Fruit fly (Drosophila melanogaster) whole organism, wandering third instar larva: ENCODE measurements around the gene CG10793.

Source experiments
- CG32264 ChIP-seq: fragments of 200-800 bp; sonication (Bioruptor generic); optimal IDR thresholded peaks from 2 replicates; lab custom pipeline; 2016; ENCODE audit warnings: missing biosample characterization, missing genetic modification characterization
- CG9705 ChIP-seq: fragments of 200-800 bp; sonication (Bioruptor generic); optimal IDR thresholded peaks from 2 replicates; lab custom pipeline; 2018; ENCODE audit warnings: missing biosample characterization, mild to moderate bottlenecking, missing genetic modification characterization
- CrebA ChIP-seq: fragments of 200-800 bp; sonication (Bioruptor generic); optimal IDR thresholded peaks from 2 replicates; lab custom pipeline; 2016; ENCODE audit warnings: missing biosample characterization, mild to moderate bottlenecking, missing genetic modification characterization, borderline replicate concordance
- Dfd ChIP-seq: fragments of >200 bp; optimal IDR thresholded peaks from 2 replicates; lab custom pipeline; 2017; ENCODE audit warnings: missing biosample characterization, missing genetic modification characterization
- Dif ChIP-seq: fragments of 200-275, 200-300 bp; sonication (Bioruptor generic); optimal IDR thresholded peaks from 2 replicates; lab custom pipeline; 2018; ENCODE audit warnings: missing biosample characterization, missing genetic modification characterization; ENCODE audit not compliant: partially characterized antibody
- GATAd ChIP-seq: sonication (Bioruptor generic); optimal IDR thresholded peaks from 2 replicates; lab custom pipeline; 2016; ENCODE audit warnings: missing biosample characterization, missing genetic modification characterization
- HLH106 ChIP-seq: fragments of 200-800 bp; optimal IDR thresholded peaks from 3 replicates; lab custom pipeline; 2019; ENCODE audit warnings: missing biosample characterization, mild to moderate bottlenecking, missing genetic modification characterization, moderate library complexity
- Hnf4 ChIP-seq: fragments of 200-800 bp; sonication (Bioruptor generic); optimal IDR thresholded peaks from 2 replicates; lab custom pipeline; 2016; ENCODE audit warnings: missing biosample characterization, mild to moderate bottlenecking, missing genetic modification characterization
- Hr78 ChIP-seq: fragments of >200 bp; optimal IDR thresholded peaks from 2 replicates; lab custom pipeline; 2017; ENCODE audit warnings: missing biosample characterization, missing genetic modification characterization
- Hr83 ChIP-seq: fragments of 200-300 bp; sonication (Bioruptor generic); optimal IDR thresholded peaks from 2 replicates; lab custom pipeline; 2016; ENCODE audit warnings: missing biosample characterization, mild to moderate bottlenecking, missing genetic modification characterization, moderate library complexity; ENCODE audit not compliant: poor library complexity, severe bottlenecking
- Myc ChIP-seq: fragments of >200 bp; optimal IDR thresholded peaks from 2 replicates; lab custom pipeline; 2017
- N ChIP-seq: fragments of >200 bp; optimal IDR thresholded peaks from 2 replicates; lab custom pipeline; 2018; ENCODE audit warnings: missing biosample characterization, missing external identifiers, missing genetic modification characterization
- OdsH ChIP-seq: fragments of 200-800 bp; sonication (Bioruptor generic); optimal IDR thresholded peaks from 2 replicates; lab custom pipeline; 2016; ENCODE audit warnings: missing biosample characterization, mild to moderate bottlenecking, missing genetic modification characterization
- Rel ChIP-seq, 2 experiments: fragments of 200-800 bp; sonication (Bioruptor generic) in 1 of 2; optimal IDR thresholded peaks; 2 replicates in 1 of 2; 3 replicates in 1 of 2; lab custom pipeline; 2016 to 2019; ENCODE audit warnings: mild to moderate bottlenecking in 2 of 2, missing biosample characterization in 2 of 2, missing genetic modification characterization in 2 of 2, moderate library complexity in 1 of 2
- Sp1 ChIP-seq: fragments of 200-800 bp; sonication (Bioruptor generic); optimal IDR thresholded peaks from 3 replicates; lab custom pipeline; 2019; ENCODE audit warnings: missing biosample characterization, mild to moderate bottlenecking, missing genetic modification characterization, moderate library complexity
- br ChIP-seq: fragments of 200-800 bp; sonication (Bioruptor generic); optimal IDR thresholded peaks from 2 replicates; lab custom pipeline; 2016; ENCODE audit warnings: missing biosample characterization, missing genetic modification characterization
- brk ChIP-seq: fragments of 200-800 bp; sonication (Bioruptor generic); optimal IDR thresholded peaks from 2 replicates; lab custom pipeline; 2016; ENCODE audit warnings: missing biosample characterization, mild to moderate bottlenecking, missing genetic modification characterization
- dl ChIP-seq, 2 experiments: fragments of 175-275, 200-275 bp in 1 of 2; fragments of 200-275 bp in 1 of 2; sonication (Bioruptor generic); optimal IDR thresholded peaks; lab custom pipeline; 2018; ENCODE audit warnings: mild to moderate bottlenecking in 2 of 2, missing biosample characterization in 2 of 2, missing genetic modification characterization in 2 of 2, moderate library complexity in 2 of 2; ENCODE audit not compliant: partially characterized antibody in 2 of 2, insufficient read depth in 1 of 2
- dmrt93B ChIP-seq: fragments of 200-800 bp; sonication (Bioruptor generic); optimal IDR thresholded peaks from 2 replicates; lab custom pipeline; 2018; ENCODE audit warnings: missing biosample characterization, mild to moderate bottlenecking, missing genetic modification characterization
- dsf ChIP-seq: sonication (Bioruptor generic); optimal IDR thresholded peaks from 2 replicates; lab custom pipeline; 2016; ENCODE audit warnings: missing biosample characterization, missing genetic modification characterization, borderline replicate concordance
- ey ChIP-seq: fragments of 200-800 bp; sonication (Bioruptor generic); optimal IDR thresholded peaks from 2 replicates; lab custom pipeline; 2016; ENCODE audit warnings: missing biosample characterization, missing genetic modification characterization
- foxo ChIP-seq, 2 experiments: fragments of 200-800 bp; sonication (Bioruptor generic); optimal IDR thresholded peaks; 2 replicates in 1 of 2; 3 replicates in 1 of 2; lab custom pipeline; 2016 to 2017; ENCODE audit warnings: missing biosample characterization in 2 of 2, missing genetic modification characterization in 2 of 2
- fru ChIP-seq: fragments of 200-800 bp; sonication (Bioruptor generic); optimal IDR thresholded peaks from 3 replicates; lab custom pipeline; 2016; ENCODE audit warnings: missing biosample characterization, mild to moderate bottlenecking, missing genetic modification characterization
- h ChIP-seq: fragments of 200-800 bp; sonication (Bioruptor generic); optimal IDR thresholded peaks from 3 replicates; lab custom pipeline; 2016; ENCODE audit warnings: missing biosample characterization, mild to moderate bottlenecking, missing genetic modification characterization
- jim ChIP-seq: fragments of 175-275, 200-325 bp; sonication (Bioruptor generic); optimal IDR thresholded peaks from 2 replicates; lab custom pipeline; 2016; ENCODE audit warnings: missing biosample characterization, mild to moderate bottlenecking, missing genetic modification characterization
- lola ChIP-seq: fragments of >200 bp; optimal IDR thresholded peaks from 2 replicates; lab custom pipeline; 2017; ENCODE audit warnings: missing biosample characterization, missing genetic modification characterization
- pan ChIP-seq: fragments of >200 bp; optimal IDR thresholded peaks from 2 replicates; lab custom pipeline; 2017
- psq ChIP-seq: fragments of 200-800 bp; sonication (Bioruptor generic); optimal IDR thresholded peaks from 3 replicates; lab custom pipeline; 2017; ENCODE audit warnings: missing biosample characterization, mild to moderate bottlenecking, missing genetic modification characterization, moderate library complexity
- rgr ChIP-seq: fragments of 200-800 bp; sonication (Bioruptor generic); optimal IDR thresholded peaks from 3 replicates; lab custom pipeline; 2016; ENCODE audit warnings: missing biosample characterization, mild to moderate bottlenecking, missing genetic modification characterization
- sage ChIP-seq: fragments of 200-800 bp; sonication (Bioruptor generic); optimal IDR thresholded peaks from 2 replicates; lab custom pipeline; 2016; ENCODE audit warnings: missing biosample characterization, mild to moderate bottlenecking, missing genetic modification characterization
- sv ChIP-seq: fragments of 200-800 bp; sonication (Bioruptor generic); optimal IDR thresholded peaks from 3 replicates; lab custom pipeline; 2016; ENCODE audit warnings: missing biosample characterization, missing genetic modification characterization
- tai ChIP-seq: sonication (Bioruptor generic); optimal IDR thresholded peaks from 2 replicates; lab custom pipeline; 2016; ENCODE audit warnings: missing biosample characterization, missing genetic modification characterization
- woc ChIP-seq: sonication (Bioruptor generic); optimal IDR thresholded peaks from 2 replicates; lab custom pipeline; 2016; ENCODE audit warnings: missing biosample characterization, mild to moderate bottlenecking, missing genetic modification characterization

Gene CG10793

DNA sequence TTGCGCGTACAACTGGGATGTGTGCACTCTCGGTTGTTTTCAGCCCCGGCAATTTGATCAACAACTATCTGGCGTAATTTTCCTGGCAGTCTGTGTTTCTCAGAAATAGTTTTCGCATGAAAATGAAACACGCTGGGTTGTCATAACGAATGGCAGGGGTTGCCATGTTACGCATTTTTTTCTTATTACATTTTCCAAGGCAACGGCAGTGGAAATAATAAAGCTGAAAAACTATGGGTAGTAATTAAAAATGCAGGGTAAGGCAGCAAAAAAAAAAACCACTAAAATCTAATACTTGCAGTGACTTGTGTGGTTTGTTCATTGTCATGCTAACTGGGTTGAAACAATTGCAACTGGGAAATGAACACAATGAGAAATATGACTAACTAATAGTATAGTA is at the start of gene CG10793:
TSS of gene CG10793 (minus strand) at position 101 of the 400 bp plus-strand sequence.
- TF ChIP-seq CG32264 = no peak
- TF ChIP-seq rgr (GFP tag; lab: Kevin White, UChicago) = no peak
- TF ChIP-seq Dfd (GFP tag; lab: Kevin White, UChicago) = no peak
- no peak for TF ChIP-seq HLH106 (tag; lab: Kevin White, UChicago)
- no peak for TF ChIP-seq Rel (GFP tag; optimal IDR thresholded peaks at IDR 0.05; lab: Kevin White, UChicago)
- no peak for TF ChIP-seq Rel (tag; optimal IDR thresholded peaks at IDR 0.05; lab: Kevin White, UChicago)
- TF ChIP-seq dsf (GFP tag; lab: Kevin White, UChicago) = no peak
- TF ChIP-seq brk (GFP tag; lab: Kevin White, UChicago) = no peak
- TF ChIP-seq Myc (lab: Kevin White, UChicago) = no peak
- no peak for TF ChIP-seq GATAd (GFP tag; lab: Kevin White, UChicago)
- TF ChIP-seq Hr83 (GFP tag; lab: Kevin White, UChicago) = no peak
- TF ChIP-seq h = no peak
- no peak for TF ChIP-seq CG9705
- TF ChIP-seq sage (GFP tag; lab: Kevin White, UChicago) = no peak
- no peak for TF ChIP-seq lola (GFP tag; lab: Kevin White, UChicago)
- TF ChIP-seq N (GFP tag; lab: Kevin White, UChicago) = no peak
- TF ChIP-seq br (GFP tag; lab: Kevin White, UChicago) = no peak
- TF ChIP-seq tai (GFP tag; lab: Kevin White, UChicago) = no peak
- TF ChIP-seq fru (GFP tag; lab: Kevin White, UChicago) = no peak
- TF ChIP-seq dl (GFP tag; optimal IDR thresholded peaks at IDR 0.05; lab: Kevin White, UChicago; ENCODE audit: insufficient read depth in 1 of 2, partially characterized antibody in 2 of 2) = no peak
- TF ChIP-seq pan (lab: Kevin White, UChicago) = no peak

DNA sequence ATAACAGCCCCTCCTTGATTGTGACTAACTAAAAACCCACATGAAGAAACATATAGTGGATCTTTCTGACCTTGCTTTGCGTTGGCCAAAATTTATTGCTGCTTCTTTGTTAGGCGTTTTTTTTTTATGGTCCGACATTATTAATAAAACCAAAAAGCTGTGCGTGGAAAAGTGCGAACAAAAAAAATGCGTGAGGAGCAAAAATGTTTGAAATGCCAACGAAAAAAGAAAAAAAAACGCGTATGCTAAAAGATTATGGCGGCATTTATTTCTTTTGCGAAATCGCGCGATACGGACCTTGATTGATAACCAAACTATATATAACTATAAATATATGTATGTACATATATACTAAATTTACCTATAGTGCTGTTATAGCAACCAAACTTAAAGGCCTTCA is 49.4 kb upstream of the CG10793 start:
- no peak for TF ChIP-seq psq
- TF ChIP-seq fru (GFP tag; lab: Kevin White, UChicago) = no peak
- TF ChIP-seq Myc (lab: Kevin White, UChicago) = no peak
- no peak for TF ChIP-seq HLH106 (tag; lab: Kevin White, UChicago)
- no peak for TF ChIP-seq rgr (GFP tag; lab: Kevin White, UChicago)
- TF ChIP-seq Dif = no peak
- TF ChIP-seq dmrt93B = no peak
- TF ChIP-seq jim = no peak

DNA sequence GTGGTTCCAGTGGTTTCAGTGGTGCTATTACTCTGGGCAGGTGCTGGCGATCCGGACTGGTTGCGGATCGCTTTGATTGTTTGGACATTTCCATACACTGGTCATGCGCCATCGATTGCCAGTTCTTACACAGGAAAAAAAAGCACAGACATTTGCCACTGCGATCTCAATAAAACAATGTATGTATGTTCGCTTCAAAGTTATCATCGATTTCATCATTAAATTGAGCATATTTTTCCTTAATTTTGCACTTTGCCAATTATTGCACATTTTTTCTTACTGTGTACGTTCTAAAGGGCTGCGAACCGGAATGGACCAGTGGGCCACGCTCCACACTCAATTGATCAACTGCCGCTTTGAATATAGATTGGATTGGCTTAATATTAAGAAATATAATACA is 47.5 kb upstream of the CG10793 start:
- TF ChIP-seq h (peak; percentile 29), fru (GFP tag; lab: Kevin White, UChicago) (peak; percentile 60), Rel (GFP tag; optimal IDR thresholded peaks at IDR 0.05; lab: Kevin White, UChicago) (no peak), Rel (tag; optimal IDR thresholded peaks at IDR 0.05; lab: Kevin White, UChicago) (no peak), Hr83 (GFP tag; lab: Kevin White, UChicago) (no peak), CrebA (GFP tag; lab: Kevin White, UChicago) (no peak), foxo (GFP tag; optimal IDR thresholded peaks at IDR 0.05; lab: Kevin White, UChicago) (peak in 1 of 2 experiments; percentile 43), Hr78 (GFP tag; lab: Kevin White, UChicago) (no peak), ey (GFP tag; lab: Kevin White, UChicago) (peak; percentile 33), rgr (GFP tag; lab: Kevin White, UChicago) (peak; percentile 12), HLH106 (tag; lab: Kevin White, UChicago) (no peak), Dif (no peak), Hnf4 (GFP tag; lab: Kevin White, UChicago) (no peak), sv (GFP tag; lab: Kevin White, UChicago) (peak; percentile 68)

DNA sequence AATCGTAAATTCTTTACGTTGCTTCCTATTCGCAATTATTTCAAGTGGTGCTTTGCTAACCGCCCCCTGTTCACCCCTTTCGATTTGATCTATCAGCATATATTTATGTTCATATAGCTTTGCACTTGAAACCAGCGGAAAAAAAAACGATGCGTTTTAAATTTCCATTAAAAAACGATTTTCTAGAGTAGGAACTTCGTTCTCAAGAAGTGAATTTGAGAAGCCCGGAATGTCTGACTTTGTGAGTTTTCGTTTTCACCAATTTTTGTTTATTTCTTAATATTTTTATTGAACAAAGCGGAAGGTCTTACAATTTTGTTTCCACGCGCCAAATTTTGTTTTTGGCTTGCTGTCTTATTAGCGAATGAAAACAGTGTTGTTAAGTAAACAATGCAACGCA is 46.2 kb upstream of the CG10793 start:
- TF ChIP-seq OdsH (GFP tag; lab: Kevin White, UChicago) (no peak), Dif (no peak), fru (GFP tag; lab: Kevin White, UChicago) (no peak), N (GFP tag; lab: Kevin White, UChicago) (no peak), HLH106 (tag; lab: Kevin White, UChicago) (no peak), brk (GFP tag; lab: Kevin White, UChicago) (no peak), Hr78 (GFP tag; lab: Kevin White, UChicago) (no peak), dl (GFP tag; optimal IDR thresholded peaks at IDR 0.05; lab: Kevin White, UChicago; ENCODE audit: insufficient read depth in 1 of 2, partially characterized antibody in 2 of 2) (no peak), GATAd (GFP tag; lab: Kevin White, UChicago) (no peak), pan (lab: Kevin White, UChicago) (no peak), foxo (GFP tag; optimal IDR thresholded peaks at IDR 0.05; lab: Kevin White, UChicago) (no peak), dsf (GFP tag; lab: Kevin White, UChicago) (no peak), CG32264 (no peak), Rel (GFP tag; optimal IDR thresholded peaks at IDR 0.05; lab: Kevin White, UChicago) (no peak), Rel (tag; optimal IDR thresholded peaks at IDR 0.05; lab: Kevin White, UChicago) (no peak), Sp1 (GFP tag; lab: Kevin White, UChicago) (no peak), woc (GFP tag; lab: Kevin White, UChicago) (no peak)
